Fruit fly (Drosophila melanogaster): ENCODE data around the gene CG6885.

Gene CG6885

DNA sequence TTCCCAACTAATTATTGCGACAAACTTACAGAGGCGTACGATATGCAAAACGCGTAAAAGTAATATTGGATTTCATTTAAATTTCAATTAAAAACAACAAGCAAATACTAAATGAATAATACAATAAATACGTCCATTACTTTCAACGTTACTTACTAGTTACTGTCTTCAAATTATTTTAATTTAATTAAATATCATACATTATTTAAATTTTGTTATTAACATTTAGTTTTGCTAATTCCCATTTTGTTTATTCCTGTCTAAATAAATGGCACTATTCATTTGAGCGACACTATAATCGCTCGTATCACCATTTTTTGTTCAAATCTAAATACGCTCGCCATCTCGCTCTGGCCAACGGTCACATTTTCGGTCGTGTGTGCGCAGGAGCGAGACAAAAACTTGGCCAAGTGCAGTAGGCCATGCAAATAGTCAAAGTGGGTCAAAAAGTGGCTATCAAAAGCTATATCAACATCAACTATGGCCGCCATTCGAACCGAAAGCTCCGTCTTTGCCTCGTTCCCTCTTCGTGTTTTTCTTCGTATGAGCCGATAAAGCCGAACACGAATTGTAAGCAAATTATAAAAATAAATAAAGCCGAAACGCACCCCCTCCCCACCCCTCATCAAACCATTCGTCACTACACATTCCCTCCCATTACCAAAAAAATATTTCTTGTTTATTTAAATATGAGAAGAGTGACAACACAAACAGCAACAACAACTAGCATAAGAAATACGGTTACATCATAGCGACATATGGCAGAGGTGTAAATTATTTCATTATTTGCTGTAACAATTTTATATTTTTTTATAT lies 45.1 kb downstream of the CG6885 start (continued):
- no peak for TF ChIP-seq pan (optimal IDR thresholded peaks at IDR 0.05)
- peak in 1 of 2 experiments; percentile 56 for TF ChIP-seq pan (GFP tag; optimal IDR thresholded peaks at IDR 0.05 in 1 of 2, IDR thresholded peaks at IDR 0.05 in 1 of 2)
- TF ChIP-seq CG13624 (GFP tag; optimal IDR thresholded peaks at IDR 0.05): peak; percentile 2
- TF ChIP-seq CG12659 (GFP tag; optimal IDR thresholded peaks at IDR 0.05): peak; percentile 62
- TF ChIP-seq lbe (GFP tag; optimal IDR thresholded peaks at IDR 0.05): no peak
- peak; percentile 53 for TF ChIP-seq CG3838 (GFP tag; optimal IDR thresholded peaks at IDR 0.05)
- no peak for TF ChIP-seq ash1 (GFP tag; optimal IDR thresholded peaks at IDR 0.05)
- no peak for TF ChIP-seq CG11247 (GFP tag; IDR thresholded peaks at IDR 0.05)
- no peak for TF ChIP-seq Dip2 (GFP tag; IDR thresholded peaks at IDR 0.05)
- peak; percentile 76; the same call in 1 of the 2 replicates for TF ChIP-seq Awh (GFP tag; IDR thresholded peaks at IDR 0.05)
- TF ChIP-seq repo (GFP tag; optimal IDR thresholded peaks at IDR 0.05): no peak
- TF ChIP-seq CG33213 (GFP tag; optimal IDR thresholded peaks at IDR 0.05): peak; percentile 20
- TF ChIP-seq ab (GFP tag; optimal IDR thresholded peaks at IDR 0.05): no peak
- TF ChIP-seq salm (tag; optimal IDR thresholded peaks at IDR 0.05): peak; percentile 53
- TF ChIP-seq en (GFP tag; optimal IDR thresholded peaks at IDR 0.05): no peak
- TF ChIP-seq gfzf (GFP tag; optimal IDR thresholded peaks at IDR 0.05): no peak
- TF ChIP-seq CG33557 (GFP tag; optimal IDR thresholded peaks at IDR 0.05): no peak
- peak; percentile 36 for TF ChIP-seq bigmax (GFP tag; optimal IDR thresholded peaks at IDR 0.05)
- TF ChIP-seq CG12942 (GFP tag; optimal IDR thresholded peaks at IDR 0.05): peak; percentile 10
- TF ChIP-seq vfl (GFP tag; optimal IDR thresholded peaks at IDR 0.05): peak; percentile 11
- no peak for TF ChIP-seq pnt (GFP tag; optimal IDR thresholded peaks at IDR 0.05)
- TF ChIP-seq BEAF-32 (GFP tag; optimal IDR thresholded peaks at IDR 0.05): no peak
- no peak for TF ChIP-seq CG3163 (GFP tag; optimal IDR thresholded peaks at IDR 0.05)
- TF ChIP-seq CG10462 (GFP tag; optimal IDR thresholded peaks at IDR 0.05): peak; percentile 14
- peak; percentile 20 for TF ChIP-seq Fer2 (tag; optimal IDR thresholded peaks at IDR 0.05)
- no peak for TF ChIP-seq sna (GFP tag; IDR thresholded peaks at IDR 0.05; ENCODE audit: partially characterized antibody)
- TF ChIP-seq CG10543 (GFP tag; optimal IDR thresholded peaks at IDR 0.05): peak; percentile 92
- TF ChIP-seq rib (GFP tag; IDR thresholded peaks at IDR 0.05): peak; percentile 90
- TF ChIP-seq crp (GFP tag; optimal IDR thresholded peaks at IDR 0.05): no peak
- no peak for TF ChIP-seq Spps (tag; optimal IDR thresholded peaks at IDR 0.05)
- TF ChIP-seq h (optimal IDR thresholded peaks at IDR 0.05): no peak
- peak; percentile 73 for TF ChIP-seq Hmr (GFP tag; optimal IDR thresholded peaks at IDR 0.05)
- TF ChIP-seq sob (GFP tag; IDR thresholded peaks at IDR 0.05): peak; percentile 82
- TF ChIP-seq ems (GFP tag; optimal IDR thresholded peaks at IDR 0.05): peak; percentile 13
- no peak for TF ChIP-seq CG4282 (GFP tag; optimal IDR thresholded peaks at IDR 0.05)
- TF ChIP-seq CG18619 (GFP tag; optimal IDR thresholded peaks at IDR 0.05): peak; percentile 33
- TF ChIP-seq so (GFP tag; IDR thresholded peaks at IDR 0.05): peak; percentile 81; the same call in 2 of the 3 replicates
- no peak for TF ChIP-seq CG10654 (GFP tag; optimal IDR thresholded peaks at IDR 0.05)
- TF ChIP-seq CG6272 (GFP tag; IDR thresholded peaks at IDR 0.05): no peak
- TF ChIP-seq Bteb2 (GFP tag; optimal IDR thresholded peaks at IDR 0.05): peak; percentile 36
- no peak for TF ChIP-seq inv (GFP tag; IDR thresholded peaks at IDR 0.05; ENCODE audit: partially characterized antibody)
- TF ChIP-seq btn (GFP tag; optimal IDR thresholded peaks at IDR 0.05): no peak
- peak in 1 of 2 experiments; percentile 84 for TF ChIP-seq Hr51 (GFP tag; optimal IDR thresholded peaks at IDR 0.05)
- TF ChIP-seq CG14050 (GFP tag; IDR thresholded peaks at IDR 0.05): peak; percentile 44; the same call in 2 of the 3 replicates
- no peak for TF ChIP-seq ap (GFP tag; IDR thresholded peaks at IDR 0.05)
- no peak for TF ChIP-seq CG16813 (GFP tag; IDR thresholded peaks at IDR 0.05; ENCODE audit: partially characterized antibody)
- TF ChIP-seq CG12391 (tag; optimal IDR thresholded peaks at IDR 0.05): peak; percentile 31
- TF ChIP-seq Mes4 (GFP tag; optimal IDR thresholded peaks at IDR 0.05): peak; percentile 32
- TF ChIP-seq CG6791 (GFP tag; IDR thresholded peaks at IDR 0.05; ENCODE audit: partially characterized antibody): no peak
- no peak for TF ChIP-seq CG7372 (GFP tag; IDR thresholded peaks at IDR 0.05)

All from whole organism, embryonic.